Fruit fly (Drosophila melanogaster): ENCODE measurements around the gene Ocrl.

Gene Ocrl

DNA sequence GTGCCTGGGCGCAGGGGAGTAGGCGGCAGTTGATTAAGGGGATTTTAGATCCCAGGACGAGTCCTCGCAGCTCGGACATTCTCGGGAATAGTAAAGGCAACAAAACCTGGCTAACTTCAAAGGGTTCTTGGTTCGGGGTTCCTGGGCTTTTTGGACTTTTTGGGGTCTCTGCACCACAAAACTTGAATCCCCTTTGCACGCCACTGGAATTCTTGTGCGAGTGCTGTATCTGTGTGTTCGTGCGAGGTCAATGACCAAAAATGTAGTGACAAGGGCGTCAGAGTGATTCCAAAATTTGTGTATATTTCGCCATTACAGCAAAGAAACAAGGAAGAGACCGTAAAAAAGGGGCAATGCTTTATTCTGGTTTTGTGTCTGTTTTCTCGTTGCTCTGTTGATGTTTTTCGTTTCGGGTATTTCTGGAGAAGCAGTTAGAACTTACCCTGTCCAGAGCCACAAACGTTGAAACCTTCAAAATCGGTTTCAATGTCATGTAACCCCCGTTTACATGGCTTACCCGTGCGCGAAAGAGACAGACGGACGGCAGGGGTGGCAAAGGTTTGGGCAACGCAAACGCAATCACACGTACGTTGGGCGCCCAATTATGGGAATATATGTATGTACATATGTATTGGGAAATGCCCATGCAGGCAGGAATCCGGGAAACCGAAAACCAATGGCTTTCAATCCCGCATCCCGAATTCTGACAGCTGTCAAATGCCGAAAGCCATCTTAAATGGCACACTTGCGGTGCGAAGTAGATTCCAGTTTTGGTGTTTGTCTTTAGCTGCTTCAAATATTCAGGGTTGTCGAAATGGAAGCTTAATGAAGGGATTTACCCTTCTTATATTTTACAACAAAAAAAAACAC is 21.7 kb downstream of the Ocrl start (continued):
- TF ChIP-seq Sox15 (GFP tag; optimal IDR thresholded peaks at IDR 0.05) (peak; percentile 62), eg (GFP tag; IDR thresholded peaks at IDR 0.05) (0 out of 3 replicates have a peak, but pooled peaks have one; percentile 8), CG6276 (GFP tag; optimal IDR thresholded peaks at IDR 0.05) (no peak), CG32006 (GFP tag; optimal IDR thresholded peaks at IDR 0.05) (no peak), dsx (GFP tag; optimal IDR thresholded peaks at IDR 0.05; ENCODE audit: poor library complexity, severe bottlenecking) (no peak), CG3919 (GFP tag; optimal IDR thresholded peaks at IDR 0.05) (peak; percentile 23), lz (GFP tag; optimal IDR thresholded peaks at IDR 0.05) (peak; percentile 88), CG11294 (GFP tag; IDR thresholded peaks at IDR 0.05) (no peak), CG34406 (GFP tag; optimal IDR thresholded peaks at IDR 0.05) (peak; percentile 58), Hr4 (GFP tag; optimal IDR thresholded peaks at IDR 0.05) (no peak), Eip93F (GFP tag; optimal IDR thresholded peaks at IDR 0.05) (peak; percentile 71), spab (GFP tag; optimal IDR thresholded peaks at IDR 0.05) (no peak), CG3032 (tag; optimal IDR thresholded peaks at IDR 0.05) (no peak), CG31627 (GFP tag; optimal IDR thresholded peaks at IDR 0.05) (peak; percentile 90), Met (GFP tag; optimal IDR thresholded peaks at IDR 0.05) (peak; percentile 85), CG7368 (GFP tag; optimal IDR thresholded peaks at IDR 0.05) (peak; percentile 52), CG4318 (GFP tag; optimal IDR thresholded peaks at IDR 0.05) (no peak), fd59A (GFP tag; optimal IDR thresholded peaks at IDR 0.05) (no peak), fkh (GFP tag; optimal IDR thresholded peaks at IDR 0.05) (no peak), Hr38 (GFP tag; optimal IDR thresholded peaks at IDR 0.05) (no peak), OdsH (GFP tag; optimal IDR thresholded peaks at IDR 0.05) (peak; percentile 28)

DNA sequence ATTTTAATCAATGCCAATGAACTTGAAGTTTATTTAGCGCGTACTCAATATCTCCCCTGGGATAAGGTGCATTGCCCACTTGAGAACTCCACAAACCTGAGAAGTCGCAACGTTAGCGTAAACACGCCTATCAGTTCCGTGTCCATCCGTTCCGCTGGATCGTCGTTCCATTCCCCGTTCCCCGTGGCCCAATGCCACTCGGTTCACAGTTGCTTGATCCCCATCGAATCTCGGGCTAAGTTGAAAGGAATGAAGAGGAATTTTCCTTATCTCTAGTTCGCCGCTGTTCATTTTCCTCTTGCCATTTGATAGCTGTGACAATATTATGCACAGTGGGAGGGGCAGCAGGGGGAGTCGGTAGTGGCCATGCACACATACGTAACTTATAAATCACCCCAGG is 22.5 kb downstream of the Ocrl start:
- TF ChIP-seq vri (GFP tag; optimal IDR thresholded peaks at IDR 0.05) (peak; percentile 37), CG32006 (GFP tag; optimal IDR thresholded peaks at IDR 0.05) (no peak), svp (GFP tag) (peak; percentile 95), CG6854 (GFP tag; optimal IDR thresholded peaks at IDR 0.05) (no peak), Eip78C (GFP tag) (peak; percentile 2), salr (GFP tag; optimal IDR thresholded peaks at IDR 0.05) (no peak)

DNA sequence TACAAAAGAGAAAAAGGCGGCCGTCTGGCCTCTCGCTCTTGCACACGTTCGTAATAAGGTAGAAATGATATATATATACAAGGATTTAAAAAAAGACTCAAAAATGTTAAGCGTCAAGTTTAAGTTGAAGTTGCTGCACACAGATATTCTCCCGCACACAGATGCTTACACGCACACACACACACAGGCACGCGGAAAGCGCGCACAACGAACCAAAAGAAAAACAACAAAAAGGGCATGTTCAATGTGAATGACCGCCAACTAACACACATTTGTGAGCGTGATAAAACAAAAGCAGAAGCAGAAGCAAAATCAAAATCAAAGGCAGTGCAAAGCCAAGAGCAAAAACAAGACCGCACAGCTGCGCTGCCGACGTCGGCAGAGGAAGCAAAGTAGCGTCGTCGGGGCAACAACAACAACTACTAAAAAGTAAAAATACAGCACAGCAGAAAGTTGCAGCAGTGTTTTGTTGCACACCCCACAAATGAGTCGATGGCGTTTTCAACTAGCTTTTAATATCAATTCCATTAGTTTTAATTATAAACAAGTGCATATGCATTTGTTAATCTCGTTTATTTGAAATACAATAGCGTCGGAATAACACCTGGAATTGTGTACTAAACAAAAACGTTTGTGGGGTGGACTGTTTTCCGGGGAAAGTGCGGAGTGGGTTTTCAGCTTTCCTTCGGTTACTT is 24.5 kb downstream of the Ocrl start:
- peak; percentile 18 for TF ChIP-seq fkh (GFP tag; optimal IDR thresholded peaks at IDR 0.05)
- TF ChIP-seq dac (GFP tag; optimal IDR thresholded peaks at IDR 0.05) = peak; percentile 97
- TF ChIP-seq Lpt (GFP tag; optimal IDR thresholded peaks at IDR 0.05) = peak; percentile 97
- peak; percentile 95 to 97 for TF ChIP-seq salr (GFP tag; optimal IDR thresholded peaks at IDR 0.05)
- peak; percentile 98 for TF ChIP-seq CG11762 (GFP tag; optimal IDR thresholded peaks at IDR 0.05; ENCODE audit: insufficient read depth)
- TF ChIP-seq fd59A (GFP tag; optimal IDR thresholded peaks at IDR 0.05) = peak; percentile 97
- peak; percentile 99 for TF ChIP-seq eg (GFP tag; IDR thresholded peaks at IDR 0.05)
- peak; percentile 98 for TF ChIP-seq acj6 (GFP tag; optimal IDR thresholded peaks at IDR 0.05)
- TF ChIP-seq cyc (GFP tag; optimal IDR thresholded peaks at IDR 0.05) = peak; percentile 98
- peak; percentile 96 for TF ChIP-seq Eip93F (GFP tag; optimal IDR thresholded peaks at IDR 0.05)
- peak; percentile 95 to 96 for TF ChIP-seq ss (GFP tag; optimal IDR thresholded peaks at IDR 0.05)
- peak; percentile 94 for TF ChIP-seq CG11294 (GFP tag; IDR thresholded peaks at IDR 0.05)
- peak; percentile 79 for TF ChIP-seq Hr38 (GFP tag; optimal IDR thresholded peaks at IDR 0.05)
- peak; percentile 95 for TF ChIP-seq CG9139 (GFP tag; optimal IDR thresholded peaks at IDR 0.05)
- TF ChIP-seq esn (GFP tag; optimal IDR thresholded peaks at IDR 0.05) = peak; percentile 99
- TF ChIP-seq Sox102F (GFP tag; optimal IDR thresholded peaks at IDR 0.05) = peak; percentile 98
- peak; percentile 98 for TF ChIP-seq CG10631 (GFP tag; optimal IDR thresholded peaks at IDR 0.05)
- TF ChIP-seq CG11902 (GFP tag; optimal IDR thresholded peaks at IDR 0.05) = peak; percentile 96
- TF ChIP-seq Sox14 (GFP tag; optimal IDR thresholded peaks at IDR 0.05) = peak; percentile 99
- peak; percentile 99 for TF ChIP-seq Met (GFP tag; optimal IDR thresholded peaks at IDR 0.05)
- TF ChIP-seq OdsH (GFP tag; optimal IDR thresholded peaks at IDR 0.05) = peak; percentile 98
- peak; percentile 98 for TF ChIP-seq CG31627 (GFP tag; optimal IDR thresholded peaks at IDR 0.05)
- TF ChIP-seq CG6276 (GFP tag; optimal IDR thresholded peaks at IDR 0.05) = peak; percentile 98
- TF ChIP-seq pdm3 (GFP tag; optimal IDR thresholded peaks at IDR 0.05) = peak; percentile 99
- TF ChIP-seq dsx (GFP tag; optimal IDR thresholded peaks at IDR 0.05; ENCODE audit: poor library complexity, severe bottlenecking) = peak; percentile 96
- TF ChIP-seq Eip78C (GFP tag) = peak; percentile 100
- TF ChIP-seq Smox (GFP tag; optimal IDR thresholded peaks at IDR 0.05) = peak; percentile 98
- peak; percentile 94 for TF ChIP-seq Blimp-1 (GFP tag; optimal IDR thresholded peaks at IDR 0.05)
- peak; percentile 99 for TF ChIP-seq CG6163 (GFP tag; IDR thresholded peaks at IDR 0.05)
- TF ChIP-seq CG16779 (tag; optimal IDR thresholded peaks at IDR 0.05) = peak; percentile 96

Data from whole organism, prepupa.